Worm (Caenorhabditis elegans): ENCODE data around the gene cal-4.

- TF ChIP-seq dpl-1 (GFP tag; optimal IDR thresholded peaks at IDR 0.05) (no peak), lin-13 (GFP tag; optimal IDR thresholded peaks at IDR 0.05) (no peak), nhr-47 (tag; optimal IDR thresholded peaks at IDR 0.05) (no peak), elt-2 (tag; optimal IDR thresholded peaks at IDR 0.05) (no peak), tbx-2 (tag; optimal IDR thresholded peaks at IDR 0.05) (no peak), fkh-10 (GFP tag; optimal IDR thresholded peaks at IDR 0.05) (no peak), skn-1 (tag; optimal IDR thresholded peaks at IDR 0.05) (no peak), unc-62 (GFP tag; optimal IDR thresholded peaks at IDR 0.05) (no peak)
Observed at ce11 chrIV:10482585-10482984, 38.6 kb upstream of the cal-4 start.
